Fruit fly (Drosophila melanogaster): ENCODE results near the gene CG32263.

DNA sequence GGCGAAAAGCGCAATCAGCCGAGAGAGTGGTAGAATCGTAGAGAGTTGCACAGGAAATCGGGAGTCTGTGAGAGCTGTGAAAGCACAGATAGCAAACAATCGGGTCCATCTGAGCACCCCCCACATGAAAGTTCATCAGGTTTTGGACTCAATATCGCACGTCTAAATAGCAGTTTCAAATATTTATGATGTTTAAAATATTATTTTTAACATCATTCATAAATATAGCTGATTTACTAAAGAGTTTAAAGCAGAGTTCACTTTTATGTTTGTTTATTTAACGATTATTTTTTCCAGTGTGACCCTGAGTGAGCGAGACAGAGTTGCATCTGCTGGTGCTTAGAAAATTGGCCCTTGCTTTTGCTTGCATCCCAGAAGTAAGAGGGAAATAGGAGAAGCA is 9.6 kb downstream of the CG32263 start:
- no peak for TF ChIP-seq br (GFP tag; optimal IDR thresholded peaks at IDR 0.05)
- TF ChIP-seq Hnf4 (GFP tag; optimal IDR thresholded peaks at IDR 0.05) = no peak
- no peak for TF ChIP-seq psq (GFP tag; optimal IDR thresholded peaks at IDR 0.05)
- TF ChIP-seq Hr83 (GFP tag; optimal IDR thresholded peaks at IDR 0.05; ENCODE audit: poor library complexity, severe bottlenecking) = no peak
- no peak for TF ChIP-seq dmrt93B (GFP tag; optimal IDR thresholded peaks at IDR 0.05)
- no peak for TF ChIP-seq Hr78 (GFP tag; optimal IDR thresholded peaks at IDR 0.05)

Data from whole organism, wandering third instar larva.